Fruit fly (Drosophila melanogaster): Measurements from ENCODE around the gene Sol1.

Sol1 gene

DNA sequence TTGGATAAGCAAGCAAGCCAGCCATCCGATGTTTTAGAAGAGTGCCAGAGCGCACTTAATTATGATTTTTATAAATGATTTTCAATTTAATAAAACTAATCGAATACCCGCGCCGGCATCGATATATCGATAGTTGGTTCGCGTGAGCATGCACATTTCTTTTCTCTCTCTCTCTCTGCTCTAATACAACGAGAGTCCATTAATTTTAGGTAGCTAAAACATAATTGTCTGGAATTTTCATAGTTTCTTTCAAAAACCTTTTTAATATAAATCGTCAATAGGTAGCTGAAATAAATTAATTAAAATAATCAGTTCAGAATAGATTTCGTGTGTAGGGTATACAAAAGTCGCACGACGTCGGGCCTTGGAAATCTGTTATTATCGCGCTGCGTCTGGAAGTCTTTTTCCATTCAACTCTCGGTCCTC is 62.9 kb downstream of the Sol1 start, which contains the start of gene CG18549 (continued):
- TF ChIP-seq CG10462 (GFP tag; optimal IDR thresholded peaks at IDR 0.05), result peak; percentile 99
- TF ChIP-seq inv (GFP tag; IDR thresholded peaks at IDR 0.05; ENCODE audit: partially characterized antibody), result peak; percentile 68
- peak; percentile 100 for TF ChIP-seq CG1233 (GFP tag; optimal IDR thresholded peaks at IDR 0.05)
- peak; percentile 96 for TF ChIP-seq CG4282 (GFP tag; optimal IDR thresholded peaks at IDR 0.05)
- peak; percentile 98 for TF ChIP-seq CG6254 (GFP tag; optimal IDR thresholded peaks at IDR 0.05)
- peak; percentile 98 for TF ChIP-seq HmgD (GFP tag; optimal IDR thresholded peaks at IDR 0.05)
- peak; percentile 99 for TF ChIP-seq CG4404 (GFP tag; IDR thresholded peaks at IDR 0.05)
- peak; percentile 99 for TF ChIP-seq CG6683 (GFP tag; optimal IDR thresholded peaks at IDR 0.05)
- peak; percentile 100 for TF ChIP-seq onecut (GFP tag; IDR thresholded peaks at IDR 0.05)
- TF ChIP-seq GATAe (GFP tag; conservative IDR thresholded peaks at IDR 0.05), result peak; percentile 99
- TF ChIP-seq pfk (GFP tag; optimal IDR thresholded peaks at IDR 0.05), result peak; percentile 79
- peak; percentile 99 for TF ChIP-seq eyg (GFP tag; optimal IDR thresholded peaks at IDR 0.05)
- TF ChIP-seq grau (tag; optimal IDR thresholded peaks at IDR 0.05), result peak; percentile 99
- TF ChIP-seq Sry-δ (GFP tag; optimal IDR thresholded peaks at IDR 0.05), result peak; percentile 87
- peak; percentile 100 for TF ChIP-seq ase (GFP tag; IDR thresholded peaks at IDR 0.05)
- peak; percentile 85 for TF ChIP-seq Scr (GFP tag; IDR thresholded peaks at IDR 0.05; ENCODE audit: partially characterized antibody)
- TF ChIP-seq CG13775 (GFP tag; optimal IDR thresholded peaks at IDR 0.05), result peak; percentile 99
- peak; percentile 99 for TF ChIP-seq CG8290 (GFP tag; optimal IDR thresholded peaks at IDR 0.05)
- TF ChIP-seq CG8290 (tag; optimal IDR thresholded peaks at IDR 0.05), result peak; percentile 95 to 99
- peak; percentile 99 for TF ChIP-seq jumu (GFP tag; optimal IDR thresholded peaks at IDR 0.05)
- no peak for TF ChIP-seq pita (GFP tag; optimal IDR thresholded peaks at IDR 0.05)
- peak; percentile 100 for TF ChIP-seq ems (GFP tag; optimal IDR thresholded peaks at IDR 0.05)
- peak; percentile 99 for TF ChIP-seq NFAT (GFP tag; IDR thresholded peaks at IDR 0.05)
- TF ChIP-seq fu2 (GFP tag; optimal IDR thresholded peaks at IDR 0.05), result peak; percentile 98
- TF ChIP-seq CG12299 (tag; optimal IDR thresholded peaks at IDR 0.05), result peak; percentile 100
- peak; percentile 89 for TF ChIP-seq crol (GFP tag; IDR thresholded peaks at IDR 0.05)
- peak; percentile 99 for TF ChIP-seq CG4328 (GFP tag; optimal IDR thresholded peaks at IDR 0.05)
- peak; percentile 82 for TF ChIP-seq Opbp (GFP tag; IDR thresholded peaks at IDR 0.05; ENCODE audit: partially characterized antibody)
- TF ChIP-seq Awh (GFP tag; IDR thresholded peaks at IDR 0.05), result peak; percentile 100
- TF ChIP-seq vvl (GFP tag; IDR thresholded peaks at IDR 0.05), result peak; percentile 100
- TF ChIP-seq Hr39 (optimal IDR thresholded peaks at IDR 0.05), result no peak
- peak; percentile 96 for TF ChIP-seq TFAM (GFP tag; optimal IDR thresholded peaks at IDR 0.05)
- peak; percentile 100 for TF ChIP-seq Nf-YA (GFP tag; IDR thresholded peaks at IDR 0.05)
- TF ChIP-seq CG4707 (GFP tag; optimal IDR thresholded peaks at IDR 0.05), result peak; percentile 99
- peak; percentile 99 for TF ChIP-seq Pdp1 (GFP tag; optimal IDR thresholded peaks at IDR 0.05)
- peak; percentile 100 for TF ChIP-seq CG14441 (GFP tag; IDR thresholded peaks at IDR 0.05)
- TF ChIP-seq pnt (GFP tag; optimal IDR thresholded peaks at IDR 0.05), result peak; percentile 99
- peak; percentile 99 to 100 for TF ChIP-seq chif (GFP tag; optimal IDR thresholded peaks at IDR 0.05)
- peak; percentile 100 for TF ChIP-seq bsh (GFP tag; optimal IDR thresholded peaks at IDR 0.05)
- TF ChIP-seq Oli (tag; optimal IDR thresholded peaks at IDR 0.05), result peak; percentile 100
- TF ChIP-seq Rfx (GFP tag; IDR thresholded peaks at IDR 0.05), result peak; percentile 100
- peak; percentile 98 for TF ChIP-seq pb (GFP tag; optimal IDR thresholded peaks at IDR 0.05)
- peak; percentile 99 for TF ChIP-seq CG18764 (GFP tag; optimal IDR thresholded peaks at IDR 0.05)
- TF ChIP-seq Mad (GFP tag; optimal IDR thresholded peaks at IDR 0.05), result peak; percentile 99
- TF ChIP-seq Abd-B (GFP tag; optimal IDR thresholded peaks at IDR 0.05), result peak; percentile 100
- peak; percentile 99 for TF ChIP-seq mirr (GFP tag; optimal IDR thresholded peaks at IDR 0.05)
- peak; percentile 85 for TF ChIP-seq BEAF-32 (GFP tag; optimal IDR thresholded peaks at IDR 0.05)
- TF ChIP-seq Bteb2 (GFP tag; optimal IDR thresholded peaks at IDR 0.05), result peak; percentile 99
- TF ChIP-seq slbo (GFP tag; IDR thresholded peaks at IDR 0.05), result peak; percentile 100
- TF ChIP-seq jing (GFP tag; optimal IDR thresholded peaks at IDR 0.05), result peak; percentile 99
- TF ChIP-seq CG6272 (GFP tag; IDR thresholded peaks at IDR 0.05), result peak; percentile 99
- peak; percentile 93 for TF ChIP-seq Nf-YB (GFP tag; optimal IDR thresholded peaks at IDR 0.05)

Measured in whole organism, embryonic.